Worm (Caenorhabditis elegans) whole organism, L2 larva: ENCODE measurements around the gene ndub-11.

Source experiments
- C34F6.9 ChIP-seq: fragments of 150-350 bp; optimal IDR thresholded peaks from 2 replicates; lab custom pipeline; 2014; ENCODE audit warnings: missing biosample characterization, missing genetic modification characterization
- F13H6.1 ChIP-seq: sonication (generic microtip); optimal IDR thresholded peaks from 2 replicates; lab custom pipeline; 2016; ENCODE audit warnings: missing genetic modification characterization, missing compliant biosample characterization
- R02D3.7 ChIP-seq: fragments of 150-350 bp; optimal IDR thresholded peaks from 2 replicates; lab custom pipeline; 2014; ENCODE audit warnings: missing biosample characterization, missing genetic modification characterization
- Y55F3AM.14 ChIP-seq: fragments of 200-800 bp; sonication (Bioruptor generic); optimal IDR thresholded peaks from 2 replicates; lab custom pipeline; 2018; ENCODE audit warnings: mild to moderate bottlenecking, missing genetic modification characterization, missing compliant biosample characterization
- ZK546.5 ChIP-seq: sonication (generic microtip); optimal IDR thresholded peaks from 2 replicates; lab custom pipeline; 2017; ENCODE audit warnings: missing biosample characterization, missing genetic modification characterization
- aly-2 ChIP-seq: fragments of 150-350 bp; optimal IDR thresholded peaks from 2 replicates; lab custom pipeline; 2014; ENCODE audit warnings: missing biosample characterization, missing genetic modification characterization
- ama-1 ChIP-seq: fragments of 150-350 bp; optimal IDR thresholded peaks from 2 replicates; lab custom pipeline; 2018; ENCODE audit warnings: inconsistent platforms
- blmp-1 ChIP-seq: sonication (generic microtip); optimal IDR thresholded peaks from 2 replicates; lab custom pipeline; 2017; ENCODE audit warnings: missing genetic modification characterization, mild to moderate bottlenecking, missing compliant biosample characterization, antibody characterized with exemption, moderate library complexity; ENCODE audit not compliant: insufficient read depth
- ceh-16 ChIP-seq: fragments of 150-350 bp; optimal IDR thresholded peaks from 2 replicates; lab custom pipeline; 2014; ENCODE audit warnings: missing biosample characterization, missing genetic modification characterization
- ceh-82 ChIP-seq: fragments of 150-350 bp; optimal IDR thresholded peaks from 2 replicates; lab custom pipeline; 2014; ENCODE audit warnings: missing biosample characterization, missing genetic modification characterization
- crh-2 ChIP-seq: sonication (generic microtip); optimal IDR thresholded peaks from 2 replicates; lab custom pipeline; 2017; ENCODE audit warnings: missing biosample characterization, missing genetic modification characterization
- dmd-4 ChIP-seq: sonication (generic microtip); optimal IDR thresholded peaks from 2 replicates; lab custom pipeline; 2017; ENCODE audit warnings: missing biosample characterization, missing genetic modification characterization
- egl-27 ChIP-seq: sonication (generic microtip); optimal IDR thresholded peaks from 3 replicates; lab custom pipeline; 2017; ENCODE audit warnings: missing biosample characterization, missing genetic modification reagents, missing genetic modification characterization
- elt-1 ChIP-seq: fragments of 150-350 bp; optimal IDR thresholded peaks from 2 replicates; lab custom pipeline; 2014; ENCODE audit warnings: missing biosample characterization, missing genetic modification characterization
- fos-1 ChIP-seq: fragments of 150-350 bp; optimal IDR thresholded peaks from 2 replicates; lab custom pipeline; 2014; ENCODE audit warnings: missing biosample characterization, missing genetic modification characterization
- gmeb-1 ChIP-seq: fragments of 150-350 bp; optimal IDR thresholded peaks from 2 replicates; lab custom pipeline; 2014; ENCODE audit warnings: missing biosample characterization, missing genetic modification characterization
- lin-11 ChIP-seq: fragments of 150-350 bp; sonication (generic microtip); optimal IDR thresholded peaks from 2 replicates; lab custom pipeline; 2014; ENCODE audit warnings: missing biosample characterization, missing genetic modification characterization, inconsistent platforms, mixed read lengths
- lin-13 ChIP-seq: fragments of 150-350 bp; optimal IDR thresholded peaks from 2 replicates; lab custom pipeline; 2014; ENCODE audit warnings: missing biosample characterization, missing genetic modification reagents, missing genetic modification characterization
- lsy-2 ChIP-seq, 2 experiments: fragments of 150-350 bp in 1 of 2; sonication (generic microtip) in 1 of 2; optimal IDR thresholded peaks; 2 replicates each; lab custom pipeline; 2014 to 2017; ENCODE audit warnings: missing biosample characterization in 2 of 2, missing genetic modification characterization in 2 of 2
- mab-5 ChIP-seq: fragments of 150-350 bp; optimal IDR thresholded peaks from 2 replicates; lab custom pipeline; 2014; ENCODE audit warnings: missing biosample characterization, missing genetic modification characterization
- mbf-1 ChIP-seq: sonication (generic microtip); optimal IDR thresholded peaks from 2 replicates; lab custom pipeline; 2017; ENCODE audit warnings: missing biosample characterization, missing genetic modification characterization
- mdl-1 ChIP-seq, 2 experiments: fragments of 150-350 bp in 1 of 2; sonication (generic microtip) in 1 of 2; optimal IDR thresholded peaks; 2 replicates each; lab custom pipeline; 2017; ENCODE audit warnings: missing biosample characterization in 2 of 2, missing genetic modification characterization in 2 of 2
- nhr-10 ChIP-seq: sonication (generic microtip); optimal IDR thresholded peaks from 2 replicates; lab custom pipeline; 2017; ENCODE audit warnings: missing biosample characterization, missing genetic modification characterization
- nhr-12 ChIP-seq: fragments of 150-350 bp; optimal IDR thresholded peaks from 2 replicates; lab custom pipeline; 2014; ENCODE audit warnings: missing biosample characterization, missing genetic modification characterization
- nhr-129 ChIP-seq: fragments of 150-350 bp; optimal IDR thresholded peaks from 2 replicates; lab custom pipeline; 2014; ENCODE audit warnings: missing biosample characterization, missing genetic modification characterization
- nhr-21 ChIP-seq: fragments of 150-350 bp; optimal IDR thresholded peaks from 2 replicates; lab custom pipeline; 2014; ENCODE audit warnings: missing biosample characterization, missing genetic modification characterization
- nhr-23 ChIP-seq: fragments of 150-350 bp; optimal IDR thresholded peaks from 2 replicates; lab custom pipeline; 2014; ENCODE audit warnings: missing biosample characterization, missing genetic modification reagents, missing genetic modification characterization
- nhr-237 ChIP-seq: fragments of 150-350 bp; optimal IDR thresholded peaks from 2 replicates; lab custom pipeline; 2014; ENCODE audit warnings: missing biosample characterization, missing genetic modification characterization
- nhr-25 ChIP-seq: fragments of 150-350 bp; sonication (generic microtip); optimal IDR thresholded peaks from 3 replicates; lab custom pipeline; 2014; ENCODE audit warnings: missing biosample characterization, missing genetic modification characterization
- nhr-77 ChIP-seq: fragments of 150-350 bp; optimal IDR thresholded peaks from 2 replicates; lab custom pipeline; 2014; ENCODE audit warnings: missing biosample characterization, missing genetic modification characterization
- peb-1 ChIP-seq: fragments of 150-350 bp; optimal IDR thresholded peaks from 2 replicates; lab custom pipeline; 2014; ENCODE audit warnings: missing biosample characterization, missing genetic modification characterization
- skn-1 ChIP-seq: sonication (generic microtip); optimal IDR thresholded peaks from 2 replicates; lab custom pipeline; 2017; ENCODE audit warnings: missing biosample characterization, missing genetic modification characterization
- sma-3 ChIP-seq: sonication (generic microtip); optimal IDR thresholded peaks from 2 replicates; lab custom pipeline; 2016; ENCODE audit warnings: missing genetic modification reagents, missing genetic modification characterization, missing compliant biosample characterization
- sma-9 ChIP-seq, 2 experiments: fragments of 150-350 bp in 1 of 2; sonication (generic microtip) in 1 of 2; optimal IDR thresholded peaks; 2 replicates each; lab custom pipeline; 2014 to 2016; ENCODE audit warnings: missing genetic modification characterization in 2 of 2, mild to moderate bottlenecking in 1 of 2, missing biosample characterization in 1 of 2, missing compliant biosample characterization in 1 of 2, missing genetic modification reagents in 1 of 2, moderate library complexity in 1 of 2
- snpc-4 ChIP-seq: fragments of 150-350 bp; optimal IDR thresholded peaks from 2 replicates; lab custom pipeline; 2014; ENCODE audit warnings: missing biosample characterization, missing genetic modification characterization
- unc-55 ChIP-seq: fragments of 150-350 bp; sonication (generic microtip); optimal IDR thresholded peaks from 3 replicates; lab custom pipeline; 2014; ENCODE audit warnings: missing biosample characterization, missing genetic modification reagents, missing genetic modification characterization
- unc-62 ChIP-seq: fragments of 150-350 bp; optimal IDR thresholded peaks from 2 replicates; lab custom pipeline; 2014; ENCODE audit warnings: missing biosample characterization, missing genetic modification reagents, missing genetic modification characterization
- zag-1 ChIP-seq: fragments of 150-350 bp; optimal IDR thresholded peaks from 2 replicates; lab custom pipeline; 2014; ENCODE audit warnings: missing biosample characterization, missing genetic modification characterization
- ztf-1 ChIP-seq: fragments of 200-800 bp; sonication (Bioruptor generic); conservative IDR thresholded peaks from 2 replicates; pipeline ENCODE4 v1.3.6; 2022; ENCODE audit warnings: missing genetic modification characterization, missing compliant biosample characterization
- ztf-11 ChIP-seq: sonication (generic microtip); optimal IDR thresholded peaks from 2 replicates; lab custom pipeline; 2017; ENCODE audit warnings: missing biosample characterization, missing genetic modification characterization
- ztf-4 ChIP-seq: fragments of 150-350 bp; optimal IDR thresholded peaks from 2 replicates; lab custom pipeline; 2014; ENCODE audit warnings: missing biosample characterization, missing genetic modification characterization

Gene ndub-11

ce11 chrIV:8133536-8133935, 3.5 kb upstream of the ndub-11 start, which contains the start of gene sph-1:
TSS of gene sph-1 (minus strand) at chrIV:8133558.
- TF ChIP-seq sma-3 (GFP tag; lab: Kevin White, UChicago) (peak; percentile 3), aly-2 (no peak), dmd-4 (no peak), blmp-1 (no peak), nhr-21 (tag; lab: Kevin White, UChicago) (peak; percentile 51), ceh-82 (tag; lab: Kevin White, UChicago) (no peak), nhr-25 (tag; lab: Kevin White, UChicago) (peak; percentile 25), Y55F3AM.14 (GFP tag; lab: Kevin White, UChicago) (no peak), zag-1 (no peak), lin-13 (GFP tag; lab: Kevin White, UChicago) (peak; percentile 14), nhr-129 (peak; percentile 65), C34F6.9 (tag; lab: Kevin White, UChicago) (peak; percentile 24), R02D3.7 (tag; lab: Kevin White, UChicago) (no peak), F13H6.1 (tag; lab: Kevin White, UChicago) (peak; percentile 34), ztf-4 (tag; lab: Kevin White, UChicago) (peak; percentile 39), fos-1 (tag; lab: Kevin White, UChicago) (peak; percentile 95), ama-1 (lab: Kevin White, UChicago) (no peak), mdl-1 (tag; optimal IDR thresholded peaks at IDR 0.05; lab: Kevin White, UChicago) (no peak), lsy-2 (tag; optimal IDR thresholded peaks at IDR 0.05; lab: Kevin White, UChicago) (peak in 1 of 2 experiments; percentile 31), crh-2 (peak; percentile 61), snpc-4 (tag; lab: Kevin White, UChicago) (no peak), egl-27 (tag; lab: Kevin White, UChicago) (no peak), lin-11 (tag; lab: Kevin White, UChicago) (no peak), sma-9 (GFP tag; optimal IDR thresholded peaks at IDR 0.05; lab: Kevin White, UChicago) (peak; percentile 63), sma-9 (tag; optimal IDR thresholded peaks at IDR 0.05; lab: Kevin White, UChicago) (no peak), nhr-77 (no peak), gmeb-1 (tag; lab: Kevin White, UChicago) (peak; percentile 36)
- TF ChIP-seq, all 48 proteins: peak for 13

DNA sequence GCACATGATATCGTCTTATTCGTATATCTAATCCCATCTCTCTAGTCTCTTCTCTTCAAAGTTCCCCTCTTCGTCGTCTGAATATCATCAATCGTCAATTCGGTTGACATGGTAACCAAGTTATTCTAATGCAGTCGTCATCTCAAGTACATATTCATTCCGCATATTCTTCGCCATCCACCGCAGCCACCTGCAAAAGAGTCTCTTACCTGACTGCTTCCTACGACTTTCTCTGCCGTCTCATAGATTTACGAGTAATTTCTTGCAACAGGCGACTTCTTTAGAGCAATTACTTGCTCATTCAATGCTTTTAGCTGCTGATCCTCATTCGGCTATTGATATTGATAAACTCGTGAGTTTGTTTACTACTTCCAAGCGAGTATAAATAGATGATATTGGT, 2.6 kb downstream of the ndub-11 start:
- TF ChIP-seq ztf-4 (tag; lab: Kevin White, UChicago) (no peak), ceh-16 (tag; lab: Kevin White, UChicago) (no peak), aly-2 (no peak), crh-2 (no peak), mab-5 (no peak), unc-55 (GFP tag; lab: Kevin White, UChicago) (no peak), ztf-1 (GFP tag; lab: Robert Waterston, UW) (no peak), R02D3.7 (tag; lab: Kevin White, UChicago) (no peak), Y55F3AM.14 (GFP tag; lab: Kevin White, UChicago) (no peak), nhr-25 (tag; lab: Kevin White, UChicago) (no peak), ztf-11 (tag; lab: Kevin White, UChicago) (no peak), fos-1 (tag; lab: Kevin White, UChicago) (no peak), nhr-10 (tag; lab: Kevin White, UChicago) (no peak), skn-1 (tag; lab: Kevin White, UChicago) (no peak), nhr-237 (tag; lab: Kevin White, UChicago) (no peak), lin-13 (GFP tag; lab: Kevin White, UChicago) (no peak), snpc-4 (tag; lab: Kevin White, UChicago) (no peak), unc-62 (GFP tag; lab: Kevin White, UChicago) (no peak), mbf-1 (no peak)

ce11 chrIV:8126902-8127301, 3.1 kb downstream of the ndub-11 start, which contains the start of gene ceph-41:
TSS of gene ceph-41 (plus strand) at chrIV:8127202.
- TF ChIP-seq nhr-10 (tag; lab: Kevin White, UChicago), result no peak
- no peak for TF ChIP-seq snpc-4 (tag; lab: Kevin White, UChicago)
- TF ChIP-seq mdl-1 (tag; optimal IDR thresholded peaks at IDR 0.05; lab: Kevin White, UChicago), result no peak
- TF ChIP-seq C34F6.9 (tag; lab: Kevin White, UChicago), result no peak
- TF ChIP-seq nhr-77, result no peak
- no peak for TF ChIP-seq sma-9 (GFP tag; optimal IDR thresholded peaks at IDR 0.05; lab: Kevin White, UChicago)
- TF ChIP-seq sma-9 (tag; optimal IDR thresholded peaks at IDR 0.05; lab: Kevin White, UChicago), result no peak
- TF ChIP-seq ZK546.5, result no peak
- TF ChIP-seq sma-3 (GFP tag; lab: Kevin White, UChicago), result no peak
- no peak for TF ChIP-seq lsy-2 (tag; optimal IDR thresholded peaks at IDR 0.05; lab: Kevin White, UChicago)
- TF ChIP-seq nhr-12 (tag; lab: Kevin White, UChicago), result no peak
- TF ChIP-seq egl-27 (tag; lab: Kevin White, UChicago), result no peak
- no peak for TF ChIP-seq peb-1 (tag; lab: Kevin White, UChicago)
- TF ChIP-seq elt-1 (tag; lab: Kevin White, UChicago), result no peak
- no peak for TF ChIP-seq nhr-23 (tag; lab: Kevin White, UChicago)
- TF ChIP-seq skn-1 (tag; lab: Kevin White, UChicago), result no peak
